Worm (Caenorhabditis elegans) whole organism, L3 larva: Measurements from ENCODE around the gene golg-4.

Experiments used
- fos-1 ChIP-seq: fragments of 150-350 bp; optimal IDR thresholded peaks from 2 replicates; lab custom pipeline; 2014; ENCODE audit warnings: missing biosample characterization, missing genetic modification characterization
- mdl-1 ChIP-seq: fragments of 150-350 bp; optimal IDR thresholded peaks from 2 replicates; lab custom pipeline; 2014; ENCODE audit warnings: missing biosample characterization, missing genetic modification characterization
- pqm-1 ChIP-seq: fragments of 150-350 bp; optimal IDR thresholded peaks from 2 replicates; lab custom pipeline; 2017; ENCODE audit warnings: missing biosample characterization, missing genetic modification characterization, inconsistent platforms

DNA sequence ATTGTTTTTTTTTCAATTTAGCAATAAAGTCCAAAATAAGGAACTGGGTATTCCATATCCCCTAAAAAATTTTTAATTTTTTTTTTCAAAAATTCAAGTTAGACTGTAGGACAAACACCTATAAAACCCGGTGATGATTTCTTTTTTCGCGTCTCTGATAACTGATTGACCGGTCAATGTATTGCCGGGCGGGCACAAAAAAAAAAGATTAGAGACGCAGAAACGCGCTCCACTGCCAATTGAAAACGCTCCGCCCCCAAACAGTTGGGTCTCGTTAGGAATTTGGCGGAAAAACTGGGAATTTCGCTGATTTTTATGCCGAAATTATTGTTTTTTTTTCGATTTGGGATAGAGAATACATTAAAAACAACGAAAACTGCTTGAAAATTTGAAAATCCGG, 63.0 kb downstream of the golg-4 start:
- TF ChIP-seq fos-1 (tag; lab: Kevin White, UChicago) (no peak), mdl-1 (tag; lab: Kevin White, UChicago) (no peak), pqm-1 (tag; lab: Kevin White, UChicago) (no peak)
